Worm (Caenorhabditis elegans): Measurements from ENCODE around the gene top-2.

- TF ChIP-seq D2030.7 (GFP tag; IDR thresholded peaks at IDR 0.05) = no peak
- no peak for TF ChIP-seq C17E4.6 (GFP tag; IDR thresholded peaks at IDR 0.05)
- TF ChIP-seq hmg-20 (GFP tag; IDR thresholded peaks at IDR 0.05) = no peak
- TF ChIP-seq lin-26 (GFP tag; IDR thresholded peaks at IDR 0.05) = no peak
- no peak for TF ChIP-seq pha-4 (tag; optimal IDR thresholded peaks at IDR 0.05)
Observed at ce11 chrII:11832475-11832874, 42.5 kb upstream of the top-2 start, which contains the start of gene clec-144.

All from whole organism, young adult.